Fruit fly (Drosophila melanogaster) whole organism, pupa: ENCODE data around the gene CG32369.

ENCODE experiments used
- CG13204 ChIP-seq: fragments of 200-800 bp; sonication (Bioruptor generic); optimal IDR thresholded peaks from 2 replicates; lab custom pipeline; 2018; ENCODE audit warnings: missing biosample characterization, mild to moderate bottlenecking, missing genetic modification characterization, moderate library complexity
- fd96Ca ChIP-seq: fragments of 200-800 bp; sonication (Bioruptor generic); IDR thresholded peaks from 3 replicates; pipeline ENCODE4 v1.3.6; 2022; ENCODE audit warnings: missing biosample characterization, missing genetic modification characterization

DNA sequence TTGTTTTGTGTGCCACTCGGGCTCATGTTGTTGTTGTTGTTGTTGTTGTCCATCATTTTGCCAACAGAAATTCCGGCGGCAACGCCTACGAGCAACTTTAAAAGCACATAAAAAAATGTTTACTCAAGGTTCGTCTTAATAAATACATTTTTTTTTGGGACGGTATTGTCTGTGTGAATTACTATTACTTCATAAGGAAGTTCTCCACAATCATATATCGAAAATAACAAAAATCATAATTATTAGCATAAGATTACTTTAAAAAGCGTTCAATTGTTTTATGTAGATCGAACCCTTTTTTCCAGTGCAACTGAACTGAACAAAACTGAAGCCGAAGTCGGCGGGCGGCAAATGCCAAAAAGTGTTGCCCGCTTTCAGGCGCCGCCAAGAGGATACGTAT is 39.0 kb upstream of the CG32369 start:
- TF ChIP-seq CG13204 (GFP tag; lab: Kevin White, UChicago), result no peak
- TF ChIP-seq fd96Ca (GFP tag; lab: Robert Waterston, UW), result no peak
